Fruit fly (Drosophila melanogaster) whole organism, embryonic: ENCODE measurements around the gene CG7183.

Experiments
- Asciz ChIP-seq: fragments of 200-800 bp; sonication (Bioruptor generic); optimal IDR thresholded peaks from 2 replicates; lab custom pipeline; 2017; ENCODE audit warnings: missing biosample characterization, mild to moderate bottlenecking, missing genetic modification characterization, missing genetic modification reagents
- Atf-2 ChIP-seq: fragments of 200-800 bp; sonication (Bioruptor generic); optimal IDR thresholded peaks from 2 replicates; lab custom pipeline; 2016; ENCODE audit warnings: missing biosample characterization, missing genetic modification characterization
- CG10462 ChIP-seq: fragments of 200-800 bp; sonication (Bioruptor generic); optimal IDR thresholded peaks from 2 replicates; lab custom pipeline; 2016; ENCODE audit warnings: missing biosample characterization, missing genetic modification characterization
- CG13624 ChIP-seq: fragments of 200-800 bp; sonication (Bioruptor generic); optimal IDR thresholded peaks from 2 replicates; lab custom pipeline; 2016; ENCODE audit warnings: missing biosample characterization, missing genetic modification characterization
- CG14860 ChIP-seq: fragments of 200-800 bp; sonication (Bioruptor generic); IDR thresholded peaks from 3 replicates; pipeline ENCODE4 v1.3.6; 2022; ENCODE audit warnings: missing biosample characterization, missing genetic modification characterization; ENCODE audit not compliant: partially characterized antibody
- CG17361 ChIP-seq: fragments of 200-800 bp; sonication (Bioruptor generic); IDR thresholded peaks from 3 replicates; pipeline ENCODE4 v1.3.6; 2022; ENCODE audit warnings: missing biosample characterization, missing genetic modification characterization
- CG2678 ChIP-seq: fragments of 200-800 bp; sonication (Bioruptor generic); optimal IDR thresholded peaks from 3 replicates; lab custom pipeline; 2019; ENCODE audit warnings: missing biosample characterization, mild to moderate bottlenecking, missing genetic modification characterization, moderate library complexity
- CG2875 ChIP-seq: fragments of 200-800 bp; sonication (Bioruptor generic); optimal IDR thresholded peaks from 2 replicates; lab custom pipeline; 2017; ENCODE audit warnings: missing biosample characterization, mild to moderate bottlenecking, missing genetic modification characterization, missing genetic modification reagents
- CG32772 ChIP-seq: fragments of 200-800 bp; sonication (Bioruptor generic); IDR thresholded peaks from 2 replicates; pipeline ENCODE4 v1.3.6; 2022; ENCODE audit warnings: missing biosample characterization, missing genetic modification characterization
- CG4707 ChIP-seq: fragments of 200-800 bp; sonication (Bioruptor generic); optimal IDR thresholded peaks from 2 replicates; lab custom pipeline; 2018; ENCODE audit warnings: missing biosample characterization, mild to moderate bottlenecking, missing genetic modification characterization, moderate library complexity
- CG6175 ChIP-seq: fragments of 200-800 bp; sonication (Bioruptor generic); IDR thresholded peaks from 3 replicates; pipeline ENCODE4 v1.3.6; 2022; ENCODE audit warnings: missing biosample characterization, missing genetic modification characterization
- CG8765 ChIP-seq: fragments of 200-800 bp; sonication (Bioruptor generic); IDR thresholded peaks from 2 replicates; pipeline ENCODE4 v1.3.6; 2022; ENCODE audit warnings: missing biosample characterization, missing genetic modification characterization
- Camta ChIP-seq: fragments of 200-800 bp; sonication (Bioruptor generic); optimal IDR thresholded peaks from 2 replicates; lab custom pipeline; 2016; ENCODE audit warnings: missing biosample characterization, missing genetic modification characterization
- D ChIP-seq, 2 experiments: fragments of 200-800 bp in 1 of 2; fragments of >200 bp in 1 of 2; sonication (Bioruptor generic) in 1 of 2; optimal IDR thresholded peaks; 2 replicates in 1 of 2; 3 replicates in 1 of 2; lab custom pipeline; 2017; ENCODE audit warnings: mild to moderate bottlenecking in 1 of 2, missing biosample characterization in 1 of 2, missing genetic modification characterization in 1 of 2, missing genetic modification reagents in 1 of 2
- Dad ChIP-seq: fragments of 200-800 bp; sonication (Bioruptor generic); optimal IDR thresholded peaks from 3 replicates; lab custom pipeline; 2016; ENCODE audit warnings: missing biosample characterization, missing genetic modification characterization
- Dfd ChIP-seq, 2 experiments: fragments of >200 bp; optimal IDR thresholded peaks; 2 replicates each; lab custom pipeline; 2017; ENCODE audit warnings: missing biosample characterization in 2 of 2, missing genetic modification characterization in 2 of 2
- Doc2 ChIP-seq: fragments of 200-800 bp; sonication (Bioruptor generic); IDR thresholded peaks from 2 replicates; pipeline ENCODE4 v1.3.6; 2022; ENCODE audit warnings: missing biosample characterization, missing genetic modification characterization
- Ets65A ChIP-seq: fragments of 200-800 bp; sonication (Bioruptor generic); peaks from one replicate; lab custom pipeline; 2016; ENCODE audit warnings: missing biosample characterization, missing genetic modification characterization
- GATAe ChIP-seq: fragments of 200-800 bp; sonication (Bioruptor generic); conservative IDR thresholded peaks from 2 replicates; pipeline ENCODE4 v1.3.6; 2022; ENCODE audit warnings: missing biosample characterization, missing genetic modification characterization
- Hand ChIP-seq: fragments of 200-800 bp; sonication (Bioruptor generic); optimal IDR thresholded peaks from 2 replicates; lab custom pipeline; 2017; ENCODE audit warnings: mild to moderate bottlenecking, missing biosample characterization, missing genetic modification reagents, missing genetic modification characterization
- Hr51 ChIP-seq, 2 experiments: fragments of 200-800 bp; sonication (Bioruptor generic); optimal IDR thresholded peaks; 2 replicates in 1 of 2; 3 replicates in 1 of 2; lab custom pipeline; 2016 to 2018; ENCODE audit warnings: missing biosample characterization in 2 of 2, missing genetic modification characterization in 2 of 2, mild to moderate bottlenecking in 1 of 2, moderate library complexity in 1 of 2
- Pdp1 ChIP-seq, 2 experiments: fragments of 200-800 bp; sonication (Bioruptor generic); optimal IDR thresholded peaks; 3 replicates each; lab custom pipeline; 2016; ENCODE audit warnings: missing biosample characterization in 2 of 2, missing genetic modification characterization in 2 of 2, mild to moderate bottlenecking in 1 of 2, moderate library complexity in 1 of 2
- Spps ChIP-seq: fragments of 200-800 bp; sonication (Bioruptor generic); optimal IDR thresholded peaks from 2 replicates; lab custom pipeline; 2018; ENCODE audit warnings: missing biosample characterization, mild to moderate bottlenecking, missing genetic modification characterization
- TFAM ChIP-seq: fragments of 200-800 bp; sonication (Bioruptor generic); optimal IDR thresholded peaks from 2 replicates; lab custom pipeline; 2017; ENCODE audit warnings: missing biosample characterization, missing genetic modification characterization, inconsistent platforms
- YL-1 ChIP-seq: fragments of 200-800 bp; sonication (Bioruptor generic); optimal IDR thresholded peaks from 3 replicates; lab custom pipeline; 2017; ENCODE audit warnings: missing biosample characterization, mild to moderate bottlenecking, missing genetic modification characterization
- ac ChIP-seq: fragments of 200-800 bp; sonication (Bioruptor generic); optimal IDR thresholded peaks from 3 replicates; lab custom pipeline; 2017; ENCODE audit warnings: missing biosample characterization, mild to moderate bottlenecking, missing genetic modification characterization
- bowl ChIP-seq: fragments of 200-800 bp; sonication (Bioruptor generic); IDR thresholded peaks from 2 replicates; pipeline ENCODE4 v1.3.6; 2022; ENCODE audit warnings: missing biosample characterization, missing genetic modification characterization
- ci ChIP-seq: fragments of 200-800 bp; sonication (Bioruptor generic); IDR thresholded peaks from 3 replicates; pipeline ENCODE4 v1.3.6; 2022; ENCODE audit warnings: missing biosample characterization, missing genetic modification characterization
- croc ChIP-seq: fragments of 200-800 bp; sonication (Bioruptor generic); conservative IDR thresholded peaks from 3 replicates; pipeline ENCODE4 v1.3.6; 2022; ENCODE audit warnings: missing biosample characterization, missing genetic modification characterization
- cwo ChIP-seq: fragments of 200-800 bp; sonication (Bioruptor generic); optimal IDR thresholded peaks from 3 replicates; lab custom pipeline; 2017; ENCODE audit warnings: missing biosample characterization, missing genetic modification characterization, mild to moderate bottlenecking, moderate library complexity, missing genetic modification reagents
- disco-r ChIP-seq: fragments of 200-800 bp; sonication (Bioruptor generic); optimal IDR thresholded peaks from 2 replicates; lab custom pipeline; 2016; ENCODE audit warnings: missing biosample characterization, missing genetic modification characterization
- dmrt99B ChIP-seq: fragments of 200-800 bp; sonication (Bioruptor generic); optimal IDR thresholded peaks from 2 replicates; lab custom pipeline; 2018; ENCODE audit warnings: missing biosample characterization, mild to moderate bottlenecking, missing genetic modification characterization, moderate library complexity
- ems ChIP-seq: fragments of 200-800 bp; sonication (Bioruptor generic); optimal IDR thresholded peaks from 3 replicates; lab custom pipeline; 2016; ENCODE audit warnings: missing biosample characterization, missing genetic modification characterization
- ewg ChIP-seq: fragments of 200-800 bp; sonication (Bioruptor generic); optimal IDR thresholded peaks from 3 replicates; lab custom pipeline; 2017; ENCODE audit warnings: mild to moderate bottlenecking, missing biosample characterization, missing genetic modification reagents, missing genetic modification characterization
- gcm2 ChIP-seq: fragments of 200-800 bp; sonication (Bioruptor generic); optimal IDR thresholded peaks from 2 replicates; lab custom pipeline; 2016; ENCODE audit warnings: missing biosample characterization, missing genetic modification characterization
- hb ChIP-seq: fragments of 200-800 bp; sonication (Bioruptor generic); IDR thresholded peaks from 3 replicates; pipeline ENCODE4 v1.3.6; 2022; ENCODE audit warnings: missing biosample characterization, missing genetic modification characterization; ENCODE audit not compliant: partially characterized antibody
- knrl ChIP-seq: fragments of 200-800 bp; sonication (Bioruptor generic); IDR thresholded peaks from 3 replicates; pipeline ENCODE4 v1.3.6; 2022; ENCODE audit warnings: missing biosample characterization, missing genetic modification characterization; ENCODE audit not compliant: partially characterized antibody
- lab ChIP-seq: fragments of 200-800 bp; sonication (Bioruptor generic); optimal IDR thresholded peaks from 3 replicates; lab custom pipeline; 2017; ENCODE audit warnings: missing biosample characterization, missing genetic modification characterization, mild to moderate bottlenecking, moderate library complexity, missing genetic modification reagents
- maf-S ChIP-seq: fragments of 200-800 bp; sonication (Bioruptor generic); optimal IDR thresholded peaks from 2 replicates; lab custom pipeline; 2016; ENCODE audit warnings: missing biosample characterization, missing genetic modification characterization
- nau ChIP-seq: fragments of 200-800 bp; sonication (Bioruptor generic); optimal IDR thresholded peaks from 3 replicates; lab custom pipeline; 2017; ENCODE audit warnings: missing biosample characterization, mild to moderate bottlenecking, missing genetic modification characterization, missing genetic modification reagents
- otp ChIP-seq: fragments of 200-800 bp; sonication (Bioruptor generic); IDR thresholded peaks from 3 replicates; pipeline ENCODE4, ENCODE4 v1.3.6; 2022; ENCODE audit warnings: missing biosample characterization, missing genetic modification characterization
- seq ChIP-seq: fragments of 200-800 bp; sonication (Bioruptor generic); IDR thresholded peaks from 2 replicates; pipeline ENCODE4 v1.3.6; 2022; ENCODE audit warnings: missing biosample characterization, missing genetic modification characterization
- sim ChIP-seq: fragments of 200-800 bp; sonication (Bioruptor generic); IDR thresholded peaks from 2 replicates; pipeline ENCODE4 v1.3.6; 2022; ENCODE audit warnings: missing biosample characterization, missing genetic modification characterization
- slou ChIP-seq: fragments of 200-800 bp; sonication (Bioruptor generic); optimal IDR thresholded peaks from 3 replicates; lab custom pipeline; 2016; ENCODE audit warnings: missing biosample characterization, missing genetic modification characterization
- tgo ChIP-seq: fragments of 200-800 bp; sonication (Bioruptor generic); IDR thresholded peaks from 3 replicates; pipeline ENCODE4 v1.3.6; 2022; ENCODE audit warnings: missing biosample characterization, missing genetic modification characterization
- yki ChIP-seq: fragments of >200 bp; optimal IDR thresholded peaks from 3 replicates; lab custom pipeline; 2018
- zfh1 ChIP-seq: fragments of 200-800 bp; sonication (Bioruptor generic); IDR thresholded peaks from 3 replicates; pipeline ENCODE4 v1.3.6; 2022; ENCODE audit warnings: missing biosample characterization, missing genetic modification characterization

CG7183 gene

dm6 chr3R:18244171-18245043 is 23.9 kb upstream of the CG7183 start (continued):
- TF ChIP-seq Spps (tag; lab: Kevin White, UChicago) (no peak), Asciz (GFP tag; lab: Kevin White, UChicago) (no peak), lab (peak; percentile 8), gcm2 (GFP tag; lab: Kevin White, UChicago) (no peak), Doc2 (GFP tag; lab: Robert Waterston, UW) (no peak), Dad (no peak), CG8765 (GFP tag; lab: Robert Waterston, UW) (0 out of 2 replicates have a peak, but pooled peaks have one; percentile 38), zfh1 (GFP tag; lab: Robert Waterston, UW) (0 out of 3 replicates have a peak, but pooled peaks have one; percentile 41)
- TF ChIP-seq, all 482 proteins: peak for 107

- TF ChIP-seq otp (GFP tag; lab: Robert Waterston, UW) (no peak), croc (GFP tag; lab: Robert Waterston, UW) (no peak), CG6175 (GFP tag; lab: Robert Waterston, UW) (0 out of 3 replicates have a peak, but pooled peaks have one; percentile 25), Ets65A (GFP tag; lab: Kevin White, UChicago) (no peak), hb (no peak), slou (GFP tag; lab: Kevin White, UChicago) (no peak), CG2875 (GFP tag; lab: Kevin White, UChicago) (no peak), Hand (no peak), CG10462 (GFP tag; lab: Kevin White, UChicago) (no peak), dmrt99B (no peak), CG17361 (GFP tag; lab: Robert Waterston, UW) (no peak), GATAe (GFP tag; lab: Robert Waterston, UW) (no peak), CG13624 (no peak), ci (GFP tag; lab: Robert Waterston, UW) (peak; percentile 18; the same call in 1 of the 3 replicates), knrl (GFP tag; lab: Robert Waterston, UW) (peak; percentile 30; the same call in 1 of the 3 replicates), CG2678 (tag; lab: Kevin White, UChicago) (no peak), CG4707 (GFP tag; lab: Kevin White, UChicago) (no peak), ewg (GFP tag; lab: Kevin White, UChicago) (peak; percentile 84), cwo (GFP tag; lab: Kevin White, UChicago) (no peak), sim (no peak), maf-S (GFP tag; lab: Kevin White, UChicago) (peak; percentile 13), bowl (GFP tag; lab: Robert Waterston, UW) (no peak), nau (GFP tag; lab: Kevin White, UChicago) (no peak), ems (GFP tag; lab: Kevin White, UChicago) (peak; percentile 39), CG14860 (GFP tag; lab: Robert Waterston, UW) (no peak), disco-r (GFP tag; lab: Kevin White, UChicago) (no peak), Dfd (GFP tag; optimal IDR thresholded peaks at IDR 0.05; lab: Kevin White, UChicago) (no peak), Pdp1 (GFP tag; optimal IDR thresholded peaks at IDR 0.05; lab: Kevin White, UChicago) (peak in 1 of 2 experiments; percentile 15), Camta (GFP tag; lab: Kevin White, UChicago) (no peak), ac (GFP tag; lab: Kevin White, UChicago) (no peak), yki (lab: Kevin White, UChicago) (no peak), tgo (GFP tag; lab: Robert Waterston, UW) (no peak), D (optimal IDR thresholded peaks at IDR 0.05; lab: Kevin White, UChicago) (no peak), D (GFP tag; optimal IDR thresholded peaks at IDR 0.05; lab: Kevin White, UChicago) (no peak), CG32772 (GFP tag; lab: Robert Waterston, UW) (no peak), YL-1 (GFP tag; lab: Kevin White, UChicago) (no peak), TFAM (GFP tag; lab: Kevin White, UChicago) (no peak), seq (GFP tag; lab: Robert Waterston, UW) (0 out of 2 replicates have a peak, but pooled peaks have one; percentile 3), Hr51 (GFP tag; optimal IDR thresholded peaks at IDR 0.05; lab: Kevin White, UChicago) (peak in 1 of 2 experiments; percentile 12), Atf-2 (GFP tag; lab: Kevin White, UChicago) (no peak)
These were observed 23.2 kb upstream of the CG7183 start for dm6 chr3R:18243718-18244170.
